Fruit fly (Drosophila melanogaster) Kc167 (cell line): ENCODE results near the gene CG43051.

Experiments
- Myc ChIP-seq: fragments of >200 bp; optimal IDR thresholded peaks from 2 replicates; lab custom pipeline; 2017; ENCODE audit warnings: missing external identifiers
- Sin3A ChIP-seq: fragments of >200 bp; optimal IDR thresholded peaks from 2 replicates; lab custom pipeline; 2018; ENCODE audit warnings: missing external identifiers
- h ChIP-seq: fragments of >200 bp; optimal IDR thresholded peaks from 3 replicates; lab custom pipeline; 2018; ENCODE audit warnings: missing external identifiers
- insv ChIP-seq: fragments of >200 bp; optimal IDR thresholded peaks from 3 replicates; lab custom pipeline; 2018; ENCODE audit warnings: missing external identifiers
- psq ChIP-seq: fragments of >200 bp; optimal IDR thresholded peaks from 2 replicates; lab custom pipeline; 2017; ENCODE audit warnings: missing external identifiers
- ttk ChIP-seq: sonication (Bioruptor generic); optimal IDR thresholded peaks from 2 replicates; lab custom pipeline; 2017; ENCODE audit warnings: missing external identifiers

CG43051 gene

dm6 chr2L:12499189-12499588 lies 8.6 kb upstream of the CG43051 start:
- no peak for TF ChIP-seq h
- no peak for TF ChIP-seq ttk (lab: Kevin White, UChicago)
- no peak for TF ChIP-seq Sin3A
- TF ChIP-seq psq (lab: Kevin White, UChicago) = no peak

dm6 chr2L:12500405-12500804 lies 7.3 kb upstream of the CG43051 start:
- TF ChIP-seq insv = no peak
- no peak for TF ChIP-seq ttk (lab: Kevin White, UChicago)
- no peak for TF ChIP-seq Myc
- no peak for TF ChIP-seq Sin3A
- no peak for TF ChIP-seq psq (lab: Kevin White, UChicago)
- no peak for TF ChIP-seq h

dm6 chr2L:12502839-12503439 lies 4.8 kb upstream of the CG43051 start:
- no peak for TF ChIP-seq ttk (lab: Kevin White, UChicago)
- TF ChIP-seq psq (lab: Kevin White, UChicago) = no peak
- no peak for TF ChIP-seq insv
- TF ChIP-seq h = no peak
- no peak for TF ChIP-seq Myc
- no peak for TF ChIP-seq Sin3A

dm6 chr2L:12504006-12504885 lies 3.5 kb upstream of the CG43051 start:
- TF ChIP-seq psq (lab: Kevin White, UChicago) (no peak), Sin3A (no peak), ttk (lab: Kevin White, UChicago) (no peak), insv (no peak), Myc (no peak), h (no peak)

dm6 chr2L:12504886-12505450 lies 2.8 kb upstream of the CG43051 start:
- TF ChIP-seq Myc (no peak), ttk (lab: Kevin White, UChicago) (no peak), Sin3A (no peak), insv (no peak), h (no peak), psq (lab: Kevin White, UChicago) (no peak)

dm6 chr2L:12505662-12506061 lies 2.1 kb upstream of the CG43051 start:
- TF ChIP-seq Myc = no peak
- no peak for TF ChIP-seq Sin3A
- TF ChIP-seq insv = no peak
- no peak for TF ChIP-seq psq (lab: Kevin White, UChicago)
- TF ChIP-seq ttk (lab: Kevin White, UChicago) = no peak
- TF ChIP-seq h = no peak

dm6 chr2L:12506744-12507143 lies 995 bp upstream of the CG43051 start:
- TF ChIP-seq h (no peak), insv (no peak), Sin3A (no peak)

dm6 chr2L:12508054-12508577 lies 377 bp downstream of the CG43051 start:
- no peak for TF ChIP-seq Sin3A
- no peak for TF ChIP-seq psq (lab: Kevin White, UChicago)
- TF ChIP-seq ttk (lab: Kevin White, UChicago) = no peak
- no peak for TF ChIP-seq h
- no peak for TF ChIP-seq insv
- no peak for TF ChIP-seq Myc

dm6 chr2L:12508678-12509077 lies 939 bp downstream of the CG43051 start:
- TF ChIP-seq h = no peak
- no peak for TF ChIP-seq psq (lab: Kevin White, UChicago)
- TF ChIP-seq ttk (lab: Kevin White, UChicago) = no peak
- TF ChIP-seq Myc = no peak
- no peak for TF ChIP-seq insv
- no peak for TF ChIP-seq Sin3A

- TF ChIP-seq Myc = no peak
- TF ChIP-seq Sin3A = no peak
- TF ChIP-seq ttk (lab: Kevin White, UChicago) = no peak
- no peak for TF ChIP-seq h
- no peak for TF ChIP-seq psq (lab: Kevin White, UChicago)
- TF ChIP-seq insv = no peak
These were observed 1.7 kb downstream of the CG43051 start for dm6 chr2L:12509458-12509857.

- TF ChIP-seq h (no peak), insv (no peak), Myc (no peak), psq (lab: Kevin White, UChicago) (no peak), ttk (lab: Kevin White, UChicago) (no peak), Sin3A (no peak)
These were observed 4.8 kb downstream of the CG43051 start for dm6 chr2L:12512520-12512919.

- TF ChIP-seq psq (lab: Kevin White, UChicago) (no peak), h (no peak), ttk (lab: Kevin White, UChicago) (no peak), Myc (no peak), Sin3A (no peak), insv (no peak)
These were observed 6.2 kb downstream of the CG43051 start for dm6 chr2L:12513866-12514361.

- TF ChIP-seq ttk (lab: Kevin White, UChicago) (no peak), h (no peak), insv (no peak), Sin3A (no peak)
These were observed 11.5 kb downstream of the CG43051 start for dm6 chr2L:12519216-12519615.
